Fruit fly (Drosophila melanogaster) whole organism: ENCODE data around the gene CG3199.

ENCODE experiments used
- CG8478 ChIP-seq: fragments of >200 bp; optimal IDR thresholded peaks from 2 replicates; lab custom pipeline; 2018; ENCODE audit warnings: inconsistent platforms
- Dll ChIP-seq: fragments of >200 bp; optimal IDR thresholded peaks from 2 replicates; lab custom pipeline; 2017
- EcR ChIP-seq, 2 experiments: fragments of >200 bp; optimal IDR thresholded peaks; 2 replicates each; lab custom pipeline; 2017; ENCODE audit warnings: missing biosample characterization in 2 of 2, missing genetic modification characterization in 2 of 2, missing genetic modification reagents in 2 of 2
- pan ChIP-seq: fragments of >200 bp; optimal IDR thresholded peaks from 2 replicates; lab custom pipeline; 2017
- psq ChIP-seq: fragments of >200 bp; optimal IDR thresholded peaks from 2 replicates; lab custom pipeline; 2017
- usp ChIP-seq: fragments of >200 bp; optimal IDR thresholded peaks from 2 replicates; lab custom pipeline; 2017; ENCODE audit warnings: missing biosample characterization, missing genetic modification characterization, mixed read lengths

The CG3199 gene

DNA sequence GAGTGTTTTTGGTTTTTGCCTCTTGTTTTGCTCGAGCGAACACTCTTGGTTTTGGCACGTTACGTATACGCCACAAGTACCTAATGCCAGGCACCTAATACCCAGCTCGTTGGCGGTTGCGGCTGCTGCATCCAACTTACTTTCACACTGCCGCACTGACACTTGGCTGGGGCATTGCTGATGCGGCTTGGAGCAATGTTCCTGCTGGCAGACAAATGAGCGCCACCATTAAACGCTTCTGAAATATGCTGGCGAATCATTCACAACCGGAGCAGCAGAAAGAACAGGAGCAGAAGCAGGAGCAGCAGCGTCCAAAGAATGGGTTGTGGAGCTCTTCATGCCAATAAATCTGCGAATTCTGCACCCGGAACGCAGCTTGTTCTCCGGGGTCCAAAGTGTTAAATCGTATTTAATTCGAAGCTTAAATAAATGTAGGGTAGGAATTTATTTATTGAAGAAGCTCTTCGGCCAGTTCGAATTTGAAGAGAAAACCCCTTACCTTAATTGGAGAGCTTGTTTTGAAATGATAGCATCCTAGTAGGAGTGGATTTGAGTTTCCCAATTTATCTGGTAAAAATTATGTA lies at the start of gene CG3199:
TSS of gene CG3199 (plus strand) at position 534 of the 584 bp plus-strand sequence.
- TF ChIP-seq EcR (GFP tag; optimal IDR thresholded peaks at IDR 0.05; lab: Kevin White, UChicago) (no peak), pan (lab: Kevin White, UChicago) (no peak), Dll (lab: Kevin White, UChicago) (no peak), CG8478 (no peak), psq (lab: Kevin White, UChicago) (no peak), usp (GFP tag; lab: Kevin White, UChicago) (no peak)

- TF ChIP-seq psq (lab: Kevin White, UChicago) (no peak), usp (GFP tag; lab: Kevin White, UChicago) (no peak), pan (lab: Kevin White, UChicago) (no peak), CG8478 (no peak), Dll (lab: Kevin White, UChicago) (no peak), EcR (GFP tag; optimal IDR thresholded peaks at IDR 0.05; lab: Kevin White, UChicago) (no peak)
Measured at dm6 chr3R:14116088-14116487, 46.4 kb upstream of the CG3199 start.

- TF ChIP-seq EcR (GFP tag; optimal IDR thresholded peaks at IDR 0.05; lab: Kevin White, UChicago), result no peak
- TF ChIP-seq Dll (lab: Kevin White, UChicago), result no peak
- no peak for TF ChIP-seq psq (lab: Kevin White, UChicago)
- TF ChIP-seq usp (GFP tag; lab: Kevin White, UChicago), result no peak
- TF ChIP-seq pan (lab: Kevin White, UChicago), result no peak
- no peak for TF ChIP-seq CG8478
Measured at dm6 chr3R:14118350-14118749, 44.2 kb upstream of the CG3199 start, which contains the start of gene Kif19A. Gene Kif19A, minus strand, starts transcription at chr3R:14118450.

DNA sequence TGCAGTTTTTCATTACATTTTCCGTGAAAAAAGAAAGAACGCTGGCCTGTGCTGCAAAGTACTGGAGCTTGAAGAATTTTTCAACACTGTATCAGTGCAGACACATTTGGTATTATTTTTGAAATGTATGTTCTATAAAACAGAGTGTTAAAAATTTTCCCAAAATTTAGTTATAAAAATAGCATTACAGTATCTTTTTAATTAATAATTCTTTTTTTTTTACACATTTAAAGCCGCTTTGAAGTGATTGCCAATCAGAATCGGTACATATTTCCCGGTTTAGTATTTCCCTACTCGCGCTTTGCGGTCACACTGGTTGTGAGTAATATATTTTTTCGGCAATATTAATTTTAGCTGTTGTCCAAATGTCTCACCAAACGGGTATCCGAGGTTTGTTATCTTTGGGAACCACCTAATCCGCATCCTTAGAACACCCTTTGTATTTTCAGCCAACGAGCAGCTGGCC lies 40.1 kb upstream of the CG3199 start, which contains the start of the genes Abi and twf:
TSS of gene Abi (minus strand) at position 74 of the 466 bp plus-strand sequence.
TSS of gene twf (plus strand) at position 308 of the 466 bp plus-strand sequence.
- TF ChIP-seq usp (GFP tag; lab: Kevin White, UChicago) (no peak), pan (lab: Kevin White, UChicago) (no peak), EcR (GFP tag; optimal IDR thresholded peaks at IDR 0.05; lab: Kevin White, UChicago) (no peak), CG8478 (no peak), Dll (lab: Kevin White, UChicago) (no peak), psq (lab: Kevin White, UChicago) (no peak)

DNA sequence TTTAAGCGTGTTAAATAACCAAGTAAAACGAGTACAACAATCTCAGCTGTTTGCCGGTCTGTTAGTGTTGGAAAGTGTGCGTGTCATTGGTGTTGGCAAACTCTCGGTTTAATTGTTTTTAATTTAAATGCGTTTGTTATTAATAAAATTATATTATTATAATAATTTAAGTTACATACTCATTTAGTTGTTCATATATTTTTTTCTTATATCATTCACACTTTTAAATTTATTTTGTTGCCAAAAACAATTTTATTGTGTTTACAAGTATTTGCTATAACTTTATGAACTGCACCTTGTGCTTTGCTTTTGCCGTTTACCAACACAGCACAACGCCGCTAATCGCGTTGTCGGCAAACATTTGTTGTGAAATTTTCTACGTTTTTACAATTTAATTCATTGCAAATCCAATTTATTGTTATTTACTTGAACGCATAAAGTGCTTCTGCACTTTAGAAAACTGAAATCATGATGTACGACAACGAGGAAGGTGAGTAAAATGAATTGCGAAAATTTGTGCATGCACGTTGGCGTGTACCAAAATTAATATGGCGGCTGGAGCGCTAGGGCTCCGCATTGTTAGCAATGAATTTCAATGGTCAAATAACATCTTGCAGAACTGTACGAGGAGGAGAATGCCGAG lies 36.9 kb upstream of the CG3199 start, which contains the start of the genes 140up and Polr2B:
TSS of gene 140up (minus strand) at position 70 of the 643 bp plus-strand sequence.
TSS of gene Polr2B (plus strand) at position 313 of the 643 bp plus-strand sequence.
- TF ChIP-seq pan (lab: Kevin White, UChicago) (no peak), CG8478 (no peak), usp (GFP tag; lab: Kevin White, UChicago) (no peak), Dll (lab: Kevin White, UChicago) (no peak), EcR (GFP tag; optimal IDR thresholded peaks at IDR 0.05; lab: Kevin White, UChicago) (no peak), psq (lab: Kevin White, UChicago) (no peak)

- TF ChIP-seq CG8478, result no peak
- no peak for TF ChIP-seq EcR (GFP tag; optimal IDR thresholded peaks at IDR 0.05; lab: Kevin White, UChicago)
- TF ChIP-seq pan (lab: Kevin White, UChicago), result no peak
- no peak for TF ChIP-seq Dll (lab: Kevin White, UChicago)
- no peak for TF ChIP-seq psq (lab: Kevin White, UChicago)
- TF ChIP-seq usp (GFP tag; lab: Kevin White, UChicago), result no peak
Measured at dm6 chr3R:14131972-14132371, 30.5 kb upstream of the CG3199 start, which contains the start of gene CG14356. Gene CG14356, minus strand, starts transcription at chr3R:14132072.

- no peak for TF ChIP-seq usp (GFP tag; lab: Kevin White, UChicago)
- no peak for TF ChIP-seq CG8478
- TF ChIP-seq Dll (lab: Kevin White, UChicago), result no peak
- TF ChIP-seq EcR (GFP tag; optimal IDR thresholded peaks at IDR 0.05; lab: Kevin White, UChicago), result no peak
- TF ChIP-seq psq (lab: Kevin White, UChicago), result no peak
- no peak for TF ChIP-seq pan (lab: Kevin White, UChicago)
Measured at dm6 chr3R:14140912-14141311, 21.6 kb upstream of the CG3199 start.

dm6 chr3R:14151840-14152239 lies 10.7 kb upstream of the CG3199 start, which contains the start of gene CG14355:
Gene CG14355, minus strand, starts transcription at chr3R:14151940.
- TF ChIP-seq psq (lab: Kevin White, UChicago), result no peak
- no peak for TF ChIP-seq usp (GFP tag; lab: Kevin White, UChicago)
- no peak for TF ChIP-seq CG8478
- TF ChIP-seq pan (lab: Kevin White, UChicago), result no peak
- no peak for TF ChIP-seq EcR (GFP tag; optimal IDR thresholded peaks at IDR 0.05; lab: Kevin White, UChicago)
- TF ChIP-seq Dll (lab: Kevin White, UChicago), result no peak

DNA sequence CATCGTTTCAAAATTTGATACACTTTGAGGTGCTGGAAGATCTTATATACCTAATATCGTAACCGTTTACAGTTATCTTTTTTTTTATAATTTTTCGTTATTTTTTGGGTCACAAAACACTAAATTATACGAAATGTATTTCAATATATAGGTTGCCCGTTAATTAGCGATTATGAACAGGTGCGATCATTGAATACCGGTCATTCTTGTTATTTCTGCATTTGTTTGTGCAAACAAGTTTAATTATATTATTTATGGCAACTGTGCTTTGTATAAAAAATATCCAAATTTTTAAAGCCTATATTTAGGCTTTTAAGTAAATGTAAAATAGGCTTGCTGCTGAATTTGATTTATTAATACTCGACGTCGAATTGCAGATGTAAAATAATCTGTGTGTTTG lies 10.0 kb upstream of the CG3199 start, which contains the start of gene CG42500:
TSS of gene CG42500 (minus strand) at position 101 of the 400 bp plus-strand sequence.
- TF ChIP-seq Dll (lab: Kevin White, UChicago) (no peak), pan (lab: Kevin White, UChicago) (no peak), psq (lab: Kevin White, UChicago) (no peak), usp (GFP tag; lab: Kevin White, UChicago) (no peak), EcR (GFP tag; optimal IDR thresholded peaks at IDR 0.05; lab: Kevin White, UChicago) (no peak), CG8478 (no peak)

DNA sequence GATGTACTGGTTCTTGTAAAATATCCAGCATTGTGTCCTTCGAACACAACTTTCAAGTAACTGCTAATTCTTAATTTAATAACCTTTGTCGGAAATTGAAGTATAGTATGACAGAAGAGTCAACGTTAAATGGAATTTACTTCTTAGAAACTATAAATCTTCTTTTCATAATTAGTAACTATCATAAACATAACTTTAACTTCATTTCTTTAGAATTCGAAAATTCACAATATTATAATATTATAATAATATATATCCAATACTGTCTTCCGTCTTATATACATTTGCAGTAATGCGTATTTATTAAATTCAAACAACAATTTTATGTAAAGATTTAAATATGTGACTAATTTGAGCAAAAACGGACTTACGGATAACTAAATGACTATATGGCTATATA lies 8.8 kb upstream of the CG3199 start, which contains the start of gene Recs1:
TSS of gene Recs1 (minus strand) at position 101 of the 400 bp plus-strand sequence.
- TF ChIP-seq Dll (lab: Kevin White, UChicago), result no peak
- no peak for TF ChIP-seq usp (GFP tag; lab: Kevin White, UChicago)
- no peak for TF ChIP-seq psq (lab: Kevin White, UChicago)
- no peak for TF ChIP-seq EcR (GFP tag; optimal IDR thresholded peaks at IDR 0.05; lab: Kevin White, UChicago)
- no peak for TF ChIP-seq CG8478
- TF ChIP-seq pan (lab: Kevin White, UChicago), result no peak

- TF ChIP-seq CG8478, result no peak
- no peak for TF ChIP-seq usp (GFP tag; lab: Kevin White, UChicago)
- TF ChIP-seq EcR (GFP tag; optimal IDR thresholded peaks at IDR 0.05; lab: Kevin White, UChicago), result no peak
- TF ChIP-seq pan (lab: Kevin White, UChicago), result no peak
Measured at dm6 chr3R:14154341-14154740, 8.2 kb upstream of the CG3199 start, which contains the start of gene CG44215. Gene CG44215, minus strand, starts transcription at chr3R:14154441.
